Worm (Caenorhabditis elegans): Measurements from ENCODE around the gene zhit-2.

The zhit-2 gene

DNA sequence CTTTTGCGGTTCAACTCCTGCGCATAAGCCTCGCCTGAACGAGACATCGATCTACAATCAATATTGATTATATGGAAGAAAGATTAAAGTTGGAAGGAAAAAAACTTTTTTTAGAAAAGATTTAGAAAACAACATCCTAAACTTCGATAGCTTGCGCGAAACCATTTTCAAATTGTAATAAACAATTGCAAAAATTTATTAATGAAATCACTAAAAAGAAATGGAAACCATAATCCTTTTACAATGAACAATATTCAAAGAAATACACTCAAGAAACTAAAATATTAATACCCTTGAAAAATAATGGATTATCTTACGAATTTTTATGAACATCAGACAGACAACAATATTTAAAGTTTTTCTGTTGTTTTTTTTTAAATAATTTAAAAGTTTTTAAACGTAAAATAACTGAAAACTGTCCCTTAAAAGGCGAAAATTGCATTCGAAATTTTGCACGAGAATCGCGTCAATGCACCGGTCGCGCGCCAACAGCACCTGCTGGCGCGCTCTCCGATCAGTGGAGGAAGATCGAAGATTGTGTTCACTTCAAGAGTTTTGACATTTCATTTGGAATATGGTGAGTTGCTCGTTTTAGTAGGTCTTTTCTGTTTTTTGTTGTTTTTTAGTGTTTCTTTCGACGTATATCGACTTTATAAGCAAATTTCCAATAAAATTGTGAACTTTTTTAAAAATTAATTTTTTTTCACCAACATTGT is 25.2 kb upstream of the zhit-2 start, which contains the start of the genes sftb-1 and R10E4.1:
TSS of gene sftb-1 (minus strand) at position 51 of the 716 bp plus-strand sequence.
TSS of gene R10E4.1 (plus strand) at position 524 of the 716 bp plus-strand sequence.
- TF ChIP-seq ceh-82 (tag; optimal IDR thresholded peaks at IDR 0.05) (no peak), crh-2 (tag; optimal IDR thresholded peaks at IDR 0.05) (peak; percentile 78), ceh-16 (tag; optimal IDR thresholded peaks at IDR 0.05) (no peak), elt-1 (tag; optimal IDR thresholded peaks at IDR 0.05) (no peak), F13H6.1 (tag; optimal IDR thresholded peaks at IDR 0.05) (peak; percentile 69), nhr-237 (tag; optimal IDR thresholded peaks at IDR 0.05) (no peak), elt-3 (tag; optimal IDR thresholded peaks at IDR 0.05) (no peak), Y55F3AM.14 (GFP tag; optimal IDR thresholded peaks at IDR 0.05) (no peak), nhr-23 (tag; optimal IDR thresholded peaks at IDR 0.05) (no peak), C34F6.9 (tag; optimal IDR thresholded peaks at IDR 0.05) (peak; percentile 78), snpc-4 (tag; optimal IDR thresholded peaks at IDR 0.05) (no peak), alr-1 (tag; optimal IDR thresholded peaks at IDR 0.05) (no peak), ZK546.5 (tag; optimal IDR thresholded peaks at IDR 0.05) (no peak), blmp-1 (tag; optimal IDR thresholded peaks at IDR 0.05; ENCODE audit: insufficient read depth) (no peak), dmd-4 (tag; optimal IDR thresholded peaks at IDR 0.05) (no peak), lin-11 (tag; optimal IDR thresholded peaks at IDR 0.05) (peak; percentile 19), sem-4 (tag; optimal IDR thresholded peaks at IDR 0.05) (peak; percentile 25), ama-1 (optimal IDR thresholded peaks at IDR 0.05) (peak; percentile 32), nhr-10 (tag; optimal IDR thresholded peaks at IDR 0.05) (no peak), lin-13 (GFP tag; optimal IDR thresholded peaks at IDR 0.05) (peak; percentile 42), sma-9 (GFP tag; optimal IDR thresholded peaks at IDR 0.05) (peak; percentile 83), sma-9 (tag; optimal IDR thresholded peaks at IDR 0.05) (no peak), nhr-129 (tag; optimal IDR thresholded peaks at IDR 0.05) (peak; percentile 42), peb-1 (tag; optimal IDR thresholded peaks at IDR 0.05) (no peak), fos-1 (tag; optimal IDR thresholded peaks at IDR 0.05) (peak; percentile 48), nhr-21 (tag; optimal IDR thresholded peaks at IDR 0.05) (peak; percentile 49), nhr-77 (tag; optimal IDR thresholded peaks at IDR 0.05) (no peak), ztf-11 (tag; optimal IDR thresholded peaks at IDR 0.05) (no peak), unc-62 (GFP tag; optimal IDR thresholded peaks at IDR 0.05) (no peak), lsy-2 (tag; optimal IDR thresholded peaks at IDR 0.05) (peak; percentile 77 to 89), sma-3 (GFP tag; optimal IDR thresholded peaks at IDR 0.05) (peak; percentile 66), nhr-12 (tag; optimal IDR thresholded peaks at IDR 0.05) (no peak), lin-39 (tag; optimal IDR thresholded peaks at IDR 0.05) (no peak), unc-55 (GFP tag; optimal IDR thresholded peaks at IDR 0.05) (peak; percentile 82), gmeb-1 (tag; optimal IDR thresholded peaks at IDR 0.05) (peak; percentile 84), nhr-25 (tag; optimal IDR thresholded peaks at IDR 0.05) (peak; percentile 75), R02D3.7 (tag; optimal IDR thresholded peaks at IDR 0.05) (no peak), nhr-6 (tag; optimal IDR thresholded peaks at IDR 0.05) (no peak), zag-1 (tag; optimal IDR thresholded peaks at IDR 0.05) (no peak), skn-1 (tag; optimal IDR thresholded peaks at IDR 0.05) (no peak), mbf-1 (tag; optimal IDR thresholded peaks at IDR 0.05) (no peak), egl-27 (tag; optimal IDR thresholded peaks at IDR 0.05) (no peak), mab-5 (tag; optimal IDR thresholded peaks at IDR 0.05) (peak; percentile 34), nhr-11 (tag; optimal IDR thresholded peaks at IDR 0.05) (no peak)

DNA sequence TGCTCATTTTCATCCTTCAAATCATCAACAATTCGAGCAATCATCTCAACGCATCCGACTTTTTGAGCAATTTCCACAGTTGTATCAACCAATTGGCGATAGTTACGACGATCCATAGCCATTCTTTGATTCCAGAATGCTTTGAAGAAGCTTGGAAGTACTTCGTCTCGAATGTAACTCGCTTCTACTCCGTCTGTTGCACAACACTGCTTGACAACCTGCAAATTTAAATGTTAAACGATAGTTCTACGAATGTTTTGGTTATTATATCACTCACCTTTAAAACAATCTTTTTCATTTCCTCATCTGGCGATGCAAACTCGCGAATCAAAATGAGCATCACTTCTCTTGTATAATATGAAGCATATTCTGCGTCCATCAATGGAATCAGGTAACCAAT is 21.7 kb upstream of the zhit-2 start:
- TF ChIP-seq crh-2 (tag; optimal IDR thresholded peaks at IDR 0.05) (no peak), nhr-10 (tag; optimal IDR thresholded peaks at IDR 0.05) (no peak), nhr-21 (tag; optimal IDR thresholded peaks at IDR 0.05) (no peak), sem-4 (tag; optimal IDR thresholded peaks at IDR 0.05) (no peak), nhr-77 (tag; optimal IDR thresholded peaks at IDR 0.05) (no peak), ZK546.5 (tag; optimal IDR thresholded peaks at IDR 0.05) (no peak), unc-62 (GFP tag; optimal IDR thresholded peaks at IDR 0.05) (no peak), mdl-1 (tag; optimal IDR thresholded peaks at IDR 0.05) (no peak), mab-5 (tag; optimal IDR thresholded peaks at IDR 0.05) (no peak), ceh-16 (tag; optimal IDR thresholded peaks at IDR 0.05) (no peak)

Data from whole organism, L2 larva.